Worm (Caenorhabditis elegans) whole organism, early embryonic: ENCODE data around the gene C01G10.4.

Source experiments
- F13C5.2 ChIP-seq: sonication (generic microtip); optimal IDR thresholded peaks from 2 replicates; lab custom pipeline; 2017; ENCODE audit warnings: mild to moderate bottlenecking, missing genetic modification characterization, inconsistent platforms, missing compliant biosample characterization
- aly-1 ChIP-seq: sonication (generic microtip); optimal IDR thresholded peaks from 2 replicates; lab custom pipeline; 2016; ENCODE audit warnings: missing genetic modification characterization, missing compliant biosample characterization
- ama-1 ChIP-seq: fragments of 150-350 bp; optimal IDR thresholded peaks from 2 replicates; lab custom pipeline; 2014
- ceh-13 ChIP-seq: fragments of 200-800 bp; sonication (Bioruptor generic); optimal IDR thresholded peaks from 2 replicates; lab custom pipeline; 2018; ENCODE audit warnings: mild to moderate bottlenecking, missing genetic modification characterization, missing compliant biosample characterization
- ceh-36 ChIP-seq: sonication (generic microtip); optimal IDR thresholded peaks from 2 replicates; lab custom pipeline; 2016; ENCODE audit warnings: missing genetic modification characterization, inconsistent platforms, missing compliant biosample characterization
- ets-7 ChIP-seq: sonication (generic microtip); optimal IDR thresholded peaks from 2 replicates; lab custom pipeline; 2016; ENCODE audit warnings: missing genotype, missing genetic modification characterization, missing compliant biosample characterization
- flt-1 ChIP-seq: fragments of 200-800 bp; sonication (Bioruptor generic); IDR thresholded peaks from 2 replicates; pipeline ENCODE4 v1.3.6; 2022; ENCODE audit warnings: missing genetic modification characterization, missing compliant biosample characterization
- hmg-4 ChIP-seq: fragments of 200-800 bp; sonication (Bioruptor generic); optimal IDR thresholded peaks from 2 replicates; lab custom pipeline; 2018; ENCODE audit warnings: mild to moderate bottlenecking, missing genetic modification characterization, missing compliant biosample characterization
- hnd-1 ChIP-seq: sonication (generic microtip); optimal IDR thresholded peaks from 2 replicates; lab custom pipeline; 2016; ENCODE audit warnings: missing genetic modification characterization, missing compliant biosample characterization
- pes-1 ChIP-seq: fragments of 200-800 bp; sonication (Bioruptor generic); IDR thresholded peaks from 2 replicates; pipeline ENCODE4 v1.3.6; 2022; ENCODE audit warnings: missing genetic modification reagents, missing genetic modification characterization, missing compliant biosample characterization
- scrt-1 ChIP-seq: fragments of 200-800 bp; sonication (Bioruptor generic); IDR thresholded peaks from 2 replicates; pipeline ENCODE4 v1.3.6; 2022; ENCODE audit warnings: missing genetic modification characterization, missing compliant biosample characterization
- sea-1 ChIP-seq: fragments of 200-800 bp; sonication (Bioruptor generic); conservative IDR thresholded peaks from 2 replicates; pipeline ENCODE4 v1.3.6; 2022; ENCODE audit warnings: missing genetic modification characterization, missing compliant biosample characterization
- tbx-11 ChIP-seq: fragments of 200-800 bp; sonication (Bioruptor generic); IDR thresholded peaks from 2 replicates; pipeline ENCODE4 v1.3.6; 2022; ENCODE audit warnings: missing genetic modification characterization, missing compliant biosample characterization
- tra-4 ChIP-seq: sonication (generic microtip); optimal IDR thresholded peaks from 2 replicates; lab custom pipeline; 2017; ENCODE audit warnings: missing genetic modification characterization, missing compliant biosample characterization

DNA sequence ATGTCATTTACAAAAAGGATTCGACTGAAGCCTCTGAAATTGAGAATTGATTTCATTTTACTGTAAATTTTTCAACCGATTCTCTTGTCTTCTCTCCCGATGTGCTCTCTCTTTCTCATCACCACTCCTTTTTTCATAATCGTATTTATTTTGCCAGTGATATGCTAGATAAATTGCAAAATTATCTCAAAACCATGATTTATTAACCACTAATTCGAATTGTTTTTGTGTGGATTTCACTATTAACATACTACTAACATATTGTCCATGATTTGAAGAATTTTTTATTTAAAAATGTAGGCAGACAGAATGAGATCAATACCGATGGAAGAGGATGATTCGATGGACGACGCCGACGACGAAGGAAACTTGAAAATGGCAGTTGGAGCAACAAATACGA lies 22.4 kb upstream of the C01G10.4 start, which contains the start of gene C25D7.10:
- TF ChIP-seq ama-1 (lab: Kevin White, UChicago), result no peak
- no peak for TF ChIP-seq tra-4 (tag; lab: Kevin White, UChicago)
- TF ChIP-seq ceh-13 (GFP tag; lab: Kevin White, UChicago), result no peak
- TF ChIP-seq flt-1 (GFP tag; lab: Robert Waterston, UW), result no peak
- TF ChIP-seq sea-1 (GFP tag; lab: Robert Waterston, UW), result no peak
- no peak for TF ChIP-seq tbx-11 (GFP tag; lab: Robert Waterston, UW)
- TF ChIP-seq aly-1 (tag; lab: Kevin White, UChicago), result no peak
- no peak for TF ChIP-seq hnd-1 (tag; lab: Kevin White, UChicago)
- no peak for TF ChIP-seq ceh-36 (tag; lab: Kevin White, UChicago)
- no peak for TF ChIP-seq pes-1 (GFP tag; lab: Robert Waterston, UW)
- no peak for TF ChIP-seq hmg-4
- TF ChIP-seq F13C5.2 (tag; lab: Kevin White, UChicago), result no peak
- no peak for TF ChIP-seq ets-7 (tag; lab: Kevin White, UChicago)
- TF ChIP-seq scrt-1, result no peak
